Fruit fly (Drosophila melanogaster) whole organism, embryonic: ENCODE measurements around the gene Tbcc.

ENCODE experiments used
- ATbp ChIP-seq: fragments of 200-800 bp; sonication (Bioruptor generic); optimal IDR thresholded peaks from 2 replicates; lab custom pipeline; 2017; ENCODE audit warnings: missing biosample characterization, mild to moderate bottlenecking, missing genetic modification characterization, missing genetic modification reagents
- CG14014 ChIP-seq: fragments of 200-800 bp; sonication (Bioruptor generic); IDR thresholded peaks from 2 replicates; pipeline ENCODE4 v1.3.6; 2022; ENCODE audit warnings: missing biosample characterization, missing genetic modification characterization
- CG14710 ChIP-seq: fragments of 200-800 bp; sonication (Bioruptor generic); optimal IDR thresholded peaks from 3 replicates; lab custom pipeline; 2019; ENCODE audit warnings: missing biosample characterization, mild to moderate bottlenecking, missing genetic modification characterization, moderate library complexity
- CG4404 ChIP-seq: fragments of 200-800 bp; sonication (Bioruptor generic); IDR thresholded peaks from 2 replicates; pipeline ENCODE4 v1.3.6; 2022; ENCODE audit warnings: missing biosample characterization, missing genetic modification characterization
- CG7556 ChIP-seq: fragments of 200-800 bp; sonication (Bioruptor generic); optimal IDR thresholded peaks from 2 replicates; lab custom pipeline; 2017; ENCODE audit warnings: missing biosample characterization, mild to moderate bottlenecking, missing genetic modification characterization
- Mrtf ChIP-seq: fragments of 200-800 bp; sonication (Bioruptor generic); IDR thresholded peaks from 3 replicates; pipeline ENCODE4 v1.3.6; 2022; ENCODE audit warnings: missing biosample characterization, missing genetic modification characterization
- ab ChIP-seq: fragments of 200-800 bp; sonication (Bioruptor generic); optimal IDR thresholded peaks from 2 replicates; lab custom pipeline; 2016; ENCODE audit warnings: missing biosample characterization, missing genetic modification characterization
- abd-A ChIP-seq: fragments of 200-800 bp; sonication (Bioruptor generic); optimal IDR thresholded peaks from 3 replicates; lab custom pipeline; 2019; ENCODE audit warnings: missing biosample characterization, mild to moderate bottlenecking, missing genetic modification characterization, moderate library complexity
- fru ChIP-seq: fragments of >200 bp; optimal IDR thresholded peaks from 2 replicates; lab custom pipeline; 2017
- sr ChIP-seq: fragments of 200-800 bp; sonication (Bioruptor generic); IDR thresholded peaks from 3 replicates; pipeline ENCODE4 v1.3.6; 2022; ENCODE audit warnings: missing biosample characterization, missing genetic modification characterization
- vfl ChIP-seq: fragments of 200-800 bp; sonication (Bioruptor generic); optimal IDR thresholded peaks from 2 replicates; lab custom pipeline; 2016; ENCODE audit warnings: missing biosample characterization, missing genetic modification characterization

DNA sequence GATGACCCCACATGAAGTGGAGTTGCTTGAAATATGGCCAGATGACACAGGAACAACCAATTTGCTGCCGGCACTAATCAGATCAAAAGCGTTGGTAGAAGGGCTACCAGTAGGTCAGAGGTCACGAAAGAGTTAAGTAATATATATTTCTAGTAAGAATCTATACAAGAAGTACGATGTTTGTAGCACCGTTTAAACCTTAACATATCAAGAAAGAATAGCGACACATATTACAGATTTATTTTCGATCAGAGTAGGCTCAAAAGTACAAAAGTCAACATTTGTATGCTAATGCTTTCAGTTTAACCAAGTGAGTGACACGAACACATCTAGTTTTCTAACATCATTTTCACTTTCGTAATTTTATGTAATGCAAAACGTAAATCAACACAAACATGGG is 38.6 kb downstream of the Tbcc start, which contains the start of gene CG2955:
- TF ChIP-seq abd-A (tag; lab: Kevin White, UChicago) (no peak), vfl (no peak), Mrtf (GFP tag; lab: Robert Waterston, UW) (no peak), CG14710 (no peak), CG14014 (no peak), ab (no peak), sr (no peak), fru (lab: Kevin White, UChicago) (no peak), CG4404 (GFP tag; lab: Robert Waterston, UW) (no peak), ATbp (GFP tag; lab: Kevin White, UChicago) (no peak), CG7556 (GFP tag; lab: Kevin White, UChicago) (no peak)
